Worm (Caenorhabditis elegans) whole organism, L4 larva: ENCODE results near the gene B0563.9.

Experiments used
- fkh-10 ChIP-seq: fragments of 150-350 bp; optimal IDR thresholded peaks from 2 replicates; lab custom pipeline; 2014; ENCODE audit warnings: missing biosample characterization, missing genetic modification reagents, missing genetic modification characterization
- jun-1 ChIP-seq: fragments of 150-350 bp; optimal IDR thresholded peaks from 2 replicates; lab custom pipeline; 2014; ENCODE audit warnings: missing biosample characterization, missing genetic modification reagents, missing genetic modification characterization
- lin-1 ChIP-seq: fragments of 200-800 bp; sonication (Bioruptor generic); IDR thresholded peaks from 2 replicates; pipeline ENCODE4 v1.3.6; 2022; ENCODE audit warnings: missing genetic modification reagents, missing genetic modification characterization, missing compliant biosample characterization
- lin-39 ChIP-seq: fragments of 150-350 bp; optimal IDR thresholded peaks from 2 replicates; lab custom pipeline; 2014; ENCODE audit warnings: missing biosample characterization, missing genetic modification reagents, missing genetic modification characterization
- mdl-1 ChIP-seq, 2 experiments: fragments of 150-350 bp in 1 of 2; sonication (generic microtip) in 1 of 2; optimal IDR thresholded peaks; 2 replicates each; lab custom pipeline; 2014 to 2017; ENCODE audit warnings: missing biosample characterization in 2 of 2, missing genetic modification characterization in 2 of 2
- mep-1 ChIP-seq: fragments of 150-350 bp; sonication (generic microtip); optimal IDR thresholded peaks from 3 replicates; lab custom pipeline; 2014; ENCODE audit warnings: missing biosample characterization, missing genetic modification characterization
- mes-2 ChIP-seq: sonication (generic microtip); optimal IDR thresholded peaks from 2 replicates; lab custom pipeline; 2016; ENCODE audit warnings: missing genotype, mild to moderate bottlenecking, missing genetic modification characterization, missing compliant biosample characterization; ENCODE audit not compliant: poor library complexity, severe bottlenecking
- nhr-10 ChIP-seq: fragments of 150-350 bp; optimal IDR thresholded peaks from 2 replicates; lab custom pipeline; 2014; ENCODE audit warnings: missing biosample characterization, missing genetic modification characterization
- nhr-77 ChIP-seq: fragments of 150-350 bp; optimal IDR thresholded peaks from 2 replicates; lab custom pipeline; 2014; ENCODE audit warnings: missing biosample characterization, missing genetic modification characterization
- pha-4 ChIP-seq, 2 experiments: fragments of 150-350 bp in 1 of 2; fragments of 200-800 bp in 1 of 2; sonication (Bioruptor generic) in 1 of 2; IDR thresholded peaks in 1 of 2; optimal IDR thresholded peaks in 1 of 2; 2 replicates each; pipeline versions ENCODE4 v1.3.6 to Lab custom; 2014 to 2022; ENCODE audit warnings: missing genetic modification characterization in 2 of 2, missing genetic modification reagents in 2 of 2, missing biosample characterization in 1 of 2, missing compliant biosample characterization in 1 of 2
- php-3 ChIP-seq: fragments of 200-800 bp; sonication (Bioruptor generic); IDR thresholded peaks from 2 replicates; pipeline ENCODE4 v1.3.6; 2022; ENCODE audit warnings: missing genetic modification reagents, missing genetic modification characterization, missing compliant biosample characterization
- snpc-4 ChIP-seq: fragments of 150-350 bp; optimal IDR thresholded peaks from 2 replicates; lab custom pipeline; 2014; ENCODE audit warnings: missing biosample characterization, missing genetic modification characterization
- unc-130 ChIP-seq: sonication (generic microtip); optimal IDR thresholded peaks from 2 replicates; lab custom pipeline; 2016; ENCODE audit warnings: missing genetic modification reagents, missing genetic modification characterization, missing compliant biosample characterization
- unc-39 ChIP-seq: sonication (generic microtip); optimal IDR thresholded peaks from 2 replicates; lab custom pipeline; 2017; ENCODE audit warnings: missing biosample characterization, missing genetic modification characterization

DNA sequence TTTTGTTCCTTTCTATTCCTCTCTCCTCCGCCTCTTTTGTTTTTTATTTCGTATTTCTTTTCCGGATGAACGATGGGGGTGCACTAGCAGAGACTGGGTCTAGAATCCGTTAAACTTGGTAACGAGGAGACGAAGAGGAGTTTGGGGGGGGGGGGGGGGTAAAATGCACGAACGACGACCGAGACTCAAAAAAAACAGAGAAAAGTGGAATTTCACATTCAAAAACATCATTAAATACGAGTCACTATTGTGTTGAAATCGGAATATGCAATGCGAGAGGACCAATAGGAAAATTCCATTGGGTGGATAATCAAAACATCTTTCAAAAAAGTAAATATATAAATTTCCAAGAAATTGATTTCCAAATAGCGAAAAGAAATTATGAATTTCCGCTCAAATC, 14.1 kb upstream of the B0563.9 start, which contains the start of gene B0563.7:
- TF ChIP-seq jun-1 (tag; lab: Kevin White, UChicago), result no peak
- no peak for TF ChIP-seq snpc-4 (tag; lab: Kevin White, UChicago)
- no peak for TF ChIP-seq pha-4 (GFP tag; IDR thresholded peaks at IDR 0.05; lab: Robert Waterston, UW)
- TF ChIP-seq pha-4 (tag; optimal IDR thresholded peaks at IDR 0.05; lab: Kevin White, UChicago), result no peak
- TF ChIP-seq unc-39 (tag; lab: Kevin White, UChicago), result no peak
- TF ChIP-seq mes-2 (tag; lab: Kevin White, UChicago), result no peak
- TF ChIP-seq mdl-1 (tag; optimal IDR thresholded peaks at IDR 0.05; lab: Kevin White, UChicago), result no peak
- no peak for TF ChIP-seq lin-1 (GFP tag; lab: Robert Waterston, UW)
- TF ChIP-seq lin-39 (tag; lab: Kevin White, UChicago), result no peak
- TF ChIP-seq nhr-77 (tag; lab: Kevin White, UChicago), result no peak
- TF ChIP-seq fkh-10 (GFP tag; lab: Kevin White, UChicago), result no peak
- TF ChIP-seq mep-1 (tag; lab: Kevin White, UChicago), result no peak
- TF ChIP-seq unc-130, result no peak
- no peak for TF ChIP-seq php-3 (GFP tag; lab: Robert Waterston, UW)
- no peak for TF ChIP-seq nhr-10
